Fruit fly (Drosophila melanogaster) whole organism, embryonic: ENCODE results near the gene car.

Experiments
- Kr ChIP-seq: fragments of 200-800 bp; sonication (Bioruptor generic); optimal IDR thresholded peaks from 2 replicates; lab custom pipeline; 2017; ENCODE audit warnings: missing biosample characterization, mild to moderate bottlenecking, missing genetic modification characterization
- MTF-1 ChIP-seq: fragments of 200-800 bp; sonication (Bioruptor generic); optimal IDR thresholded peaks from 2 replicates; lab custom pipeline; 2018; ENCODE audit warnings: missing biosample characterization, mild to moderate bottlenecking, missing genetic modification characterization, borderline replicate concordance
- dimm ChIP-seq: fragments of 200-800 bp; sonication (Bioruptor generic); IDR thresholded peaks from 2 replicates; pipeline ENCODE4 v1.3.6; 2022; ENCODE audit warnings: missing biosample characterization, missing genetic modification characterization
- ftz-f1 ChIP-seq: fragments of 200-800 bp; sonication (Bioruptor generic); optimal IDR thresholded peaks from 2 replicates; lab custom pipeline; 2016; ENCODE audit warnings: missing biosample characterization, missing genetic modification characterization
- so ChIP-seq: fragments of 200-800 bp; sonication (Bioruptor generic); IDR thresholded peaks from 3 replicates; pipeline ENCODE4 v1.3.6; 2022; ENCODE audit warnings: missing biosample characterization, missing genetic modification characterization
- tap ChIP-seq: fragments of 200-800 bp; optimal IDR thresholded peaks from 3 replicates; lab custom pipeline; 2019; ENCODE audit warnings: missing biosample characterization, mild to moderate bottlenecking, missing genetic modification characterization, moderate library complexity

dm6 chrX:19604997-19605396, 39.2 kb downstream of the car start, which contains the start of gene CG14207:
- TF ChIP-seq so (peak; percentile 37; the same call in 1 of the 3 replicates), MTF-1 (peak; percentile 9), dimm (no peak), Kr (GFP tag; lab: Kevin White, UChicago) (no peak), tap (no peak), ftz-f1 (no peak)
